Worm (Caenorhabditis elegans): Measurements from ENCODE around the gene adt-3.

DNA sequence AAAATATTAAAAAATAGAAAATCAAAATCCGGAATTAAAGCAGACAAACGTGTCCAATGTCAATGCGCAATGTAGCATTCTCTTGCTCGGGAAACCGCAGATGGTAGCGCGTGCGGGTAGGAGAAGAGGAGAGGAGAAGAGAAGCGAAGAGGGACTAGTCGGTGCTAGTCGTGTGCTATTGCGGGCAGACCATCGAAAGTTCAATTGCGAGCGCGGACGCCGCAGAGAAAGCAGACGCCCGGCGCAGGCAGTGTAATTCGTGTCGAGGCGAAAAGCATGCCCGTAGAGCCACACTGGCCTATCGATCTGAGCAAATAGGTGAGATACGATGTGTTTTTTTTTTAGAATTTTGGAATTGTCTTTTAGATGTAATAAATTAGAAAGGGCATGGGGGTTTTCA, 14.2 kb downstream of the adt-3 start:
- no peak for TF ChIP-seq ref-1 (GFP tag; conservative IDR thresholded peaks at IDR 0.05)
- no peak for TF ChIP-seq med-1 (GFP tag; optimal IDR thresholded peaks at IDR 0.05; ENCODE audit: insufficient read depth)
- TF ChIP-seq ztf-29 (GFP tag; IDR thresholded peaks at IDR 0.05): no peak
- TF ChIP-seq ztf-23 (GFP tag; IDR thresholded peaks at IDR 0.05): no peak
- no peak for TF ChIP-seq T22C8.4 (GFP tag; IDR thresholded peaks at IDR 0.05)
- TF ChIP-seq flt-1 (GFP tag; IDR thresholded peaks at IDR 0.05): no peak
